Fruit fly (Drosophila melanogaster): ENCODE measurements around the gene wap.
A peak's percentile ranks its signal among the peaks of the same experiment; 100 is the strongest.

- peak; percentile 13 for TF ChIP-seq CG7101 (tag; optimal IDR thresholded peaks at IDR 0.05)
- peak; percentile 61 for TF ChIP-seq bab1 (GFP tag; optimal IDR thresholded peaks at IDR 0.05)
- no peak for TF ChIP-seq toe (GFP tag; optimal IDR thresholded peaks at IDR 0.05)
Measured at dm6 chrX:22443954-22444910, 11.0 kb downstream of the wap start, which contains the start of gene CG14621.

Measured in whole organism, adult.